Worm (Caenorhabditis elegans): ENCODE data around the gene npr-9.

DNA sequence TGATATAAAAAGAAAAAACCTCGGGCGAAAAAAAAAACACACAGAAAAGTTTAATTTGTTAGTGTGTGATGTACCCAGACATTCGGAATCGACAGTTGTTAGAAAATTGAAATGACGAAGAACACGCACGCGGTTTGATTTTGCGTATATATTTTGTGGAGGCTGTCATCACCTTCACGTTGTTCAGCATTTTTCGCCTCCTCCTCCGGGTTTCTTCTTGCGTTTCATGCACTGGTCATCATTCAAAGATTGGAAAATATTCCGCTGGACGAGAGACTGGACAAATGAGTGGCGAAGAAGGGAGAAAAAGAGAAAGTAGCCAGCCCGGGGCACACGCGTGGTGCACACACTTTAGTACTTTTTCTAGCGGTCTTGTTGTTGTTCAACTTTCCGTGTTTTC is 15.4 kb downstream of the npr-9 start:
- no peak for TF ChIP-seq alr-1 (tag; optimal IDR thresholded peaks at IDR 0.05)
- no peak for TF ChIP-seq aly-2 (tag; optimal IDR thresholded peaks at IDR 0.05)
- TF ChIP-seq nhr-10 (tag; optimal IDR thresholded peaks at IDR 0.05), result no peak
- TF ChIP-seq unc-62 (GFP tag; optimal IDR thresholded peaks at IDR 0.05), result no peak
- TF ChIP-seq nhr-23 (tag; optimal IDR thresholded peaks at IDR 0.05), result no peak
- no peak for TF ChIP-seq lin-39 (tag; optimal IDR thresholded peaks at IDR 0.05)
- TF ChIP-seq egl-27 (tag; optimal IDR thresholded peaks at IDR 0.05), result no peak
- no peak for TF ChIP-seq gmeb-1 (tag; optimal IDR thresholded peaks at IDR 0.05)
- no peak for TF ChIP-seq nhr-77 (tag; optimal IDR thresholded peaks at IDR 0.05)

Data from whole organism, L2 larva.